Worm (Caenorhabditis elegans) whole organism, late embryonic: ENCODE measurements around the gene pmp-2.

Source experiments
- lin-11 ChIP-seq: fragments of 200-800 bp; sonication (Bioruptor generic); optimal IDR thresholded peaks from 2 replicates; lab custom pipeline; 2018; ENCODE audit warnings: mild to moderate bottlenecking, missing genetic modification characterization, missing compliant biosample characterization
- ztf-16 ChIP-seq: sonication (generic microtip); optimal IDR thresholded peaks from 2 replicates; lab custom pipeline; 2017; ENCODE audit warnings: missing genetic modification characterization, missing compliant biosample characterization

DNA sequence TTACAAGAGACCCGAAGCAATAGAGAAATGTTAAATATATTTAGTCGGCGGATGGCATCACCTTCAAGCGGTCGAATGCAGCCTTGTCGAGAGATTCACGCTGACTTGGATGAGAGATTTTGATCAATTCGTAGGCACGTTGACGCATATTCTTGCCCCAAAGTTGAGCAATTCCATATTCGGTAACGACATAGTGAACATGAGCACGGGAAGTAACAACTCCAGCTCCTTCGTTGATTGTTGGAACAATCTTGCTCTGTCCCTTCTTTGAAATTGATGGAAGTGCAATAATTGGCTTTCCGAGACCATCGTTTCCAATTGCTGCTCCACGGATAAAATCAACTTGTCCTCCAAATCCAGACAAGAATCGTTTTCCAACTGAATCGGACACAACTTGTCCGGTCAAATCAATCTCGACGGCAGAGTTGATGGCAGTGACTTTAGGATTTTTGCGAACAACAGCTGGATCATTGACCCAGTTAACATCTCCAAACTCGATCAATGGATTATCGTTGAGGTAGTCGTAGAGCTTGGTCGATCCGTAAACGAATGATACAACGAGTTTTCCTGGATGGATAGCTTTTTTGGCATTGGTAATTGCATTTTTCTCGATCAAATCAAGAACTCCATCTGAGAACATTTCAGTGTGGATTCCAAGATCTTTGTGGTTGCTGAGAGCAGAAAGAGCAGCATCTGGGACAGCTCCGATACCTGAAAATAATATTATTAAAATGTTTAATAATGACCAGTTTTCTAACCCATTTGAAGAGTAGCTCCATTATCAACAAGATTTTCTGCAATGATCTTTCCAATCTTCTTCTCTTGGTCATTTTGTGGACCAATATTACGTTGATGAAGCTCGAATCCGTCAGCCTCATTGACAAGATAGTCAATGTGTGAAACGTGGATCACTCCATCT lies 1.3 kb upstream of the pmp-2 start:
- TF ChIP-seq ztf-16 (tag; lab: Kevin White, UChicago): no peak
- no peak for TF ChIP-seq lin-11 (tag; lab: Kevin White, UChicago)
